Worm (Caenorhabditis elegans) whole organism, early embryonic: ENCODE data around the gene C25H3.15.

ENCODE experiments used
- aly-1 ChIP-seq: sonication (generic microtip); optimal IDR thresholded peaks from 2 replicates; lab custom pipeline; 2016; ENCODE audit warnings: missing genetic modification characterization, missing compliant biosample characterization
- ama-1 ChIP-seq: fragments of 150-350 bp; optimal IDR thresholded peaks from 2 replicates; lab custom pipeline; 2014
- flt-1 ChIP-seq: fragments of 200-800 bp; sonication (Bioruptor generic); IDR thresholded peaks from 2 replicates; pipeline ENCODE4 v1.3.6; 2022; ENCODE audit warnings: missing genetic modification characterization, missing compliant biosample characterization

DNA sequence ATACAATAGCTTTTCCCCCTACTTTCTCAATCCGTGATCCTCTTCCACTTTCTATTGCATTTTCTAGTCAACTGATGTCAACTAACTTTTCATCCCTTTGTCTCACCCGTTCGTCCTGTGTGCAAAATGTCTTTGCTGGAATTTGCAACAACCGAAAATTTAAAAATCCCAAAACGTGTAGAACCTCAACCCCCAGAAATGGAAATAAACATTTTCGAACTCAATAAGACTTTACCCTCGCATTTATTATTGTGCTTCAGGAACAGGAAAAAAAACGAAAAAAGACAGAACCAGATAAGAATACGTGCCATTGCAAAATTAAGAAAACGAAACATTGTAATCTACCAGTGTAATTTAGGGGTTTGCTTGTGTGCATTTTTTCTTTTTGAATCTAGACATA is 47.0 kb downstream of the C25H3.15 start:
- TF ChIP-seq ama-1 (peak; percentile 28), flt-1 (GFP tag; lab: Robert Waterston, UW) (no peak), aly-1 (no peak)
